Worm (Caenorhabditis elegans) whole organism, early embryonic: Measurements from ENCODE around the gene F49H6.8.

Experiments
- B0310.2 ChIP-seq: sonication (generic microtip); optimal IDR thresholded peaks from 2 replicates; lab custom pipeline; 2016; ENCODE audit warnings: mild to moderate bottlenecking, missing genetic modification characterization, missing compliant biosample characterization
- F13C5.2 ChIP-seq: sonication (generic microtip); optimal IDR thresholded peaks from 2 replicates; lab custom pipeline; 2017; ENCODE audit warnings: mild to moderate bottlenecking, missing genetic modification characterization, inconsistent platforms, missing compliant biosample characterization
- aly-1 ChIP-seq: sonication (generic microtip); optimal IDR thresholded peaks from 2 replicates; lab custom pipeline; 2016; ENCODE audit warnings: missing genetic modification characterization, missing compliant biosample characterization
- ama-1 ChIP-seq: fragments of 150-350 bp; optimal IDR thresholded peaks from 2 replicates; lab custom pipeline; 2014
- ceh-13 ChIP-seq: fragments of 200-800 bp; sonication (Bioruptor generic); optimal IDR thresholded peaks from 2 replicates; lab custom pipeline; 2018; ENCODE audit warnings: mild to moderate bottlenecking, missing genetic modification characterization, missing compliant biosample characterization
- ceh-36 ChIP-seq: sonication (generic microtip); optimal IDR thresholded peaks from 2 replicates; lab custom pipeline; 2016; ENCODE audit warnings: missing genetic modification characterization, inconsistent platforms, missing compliant biosample characterization
- ets-7 ChIP-seq: sonication (generic microtip); optimal IDR thresholded peaks from 2 replicates; lab custom pipeline; 2016; ENCODE audit warnings: missing genotype, missing genetic modification characterization, missing compliant biosample characterization
- flt-1 ChIP-seq: fragments of 200-800 bp; sonication (Bioruptor generic); IDR thresholded peaks from 2 replicates; pipeline ENCODE4 v1.3.6; 2022; ENCODE audit warnings: missing genetic modification characterization, missing compliant biosample characterization
- hmbx-1 ChIP-seq: sonication (generic microtip); optimal IDR thresholded peaks from 2 replicates; lab custom pipeline; 2016; ENCODE audit warnings: mild to moderate bottlenecking, missing genetic modification characterization, missing compliant biosample characterization
- hmg-4 ChIP-seq: fragments of 200-800 bp; sonication (Bioruptor generic); optimal IDR thresholded peaks from 2 replicates; lab custom pipeline; 2018; ENCODE audit warnings: mild to moderate bottlenecking, missing genetic modification characterization, missing compliant biosample characterization
- hnd-1 ChIP-seq: sonication (generic microtip); optimal IDR thresholded peaks from 2 replicates; lab custom pipeline; 2016; ENCODE audit warnings: missing genetic modification characterization, missing compliant biosample characterization
- pes-1 ChIP-seq: fragments of 200-800 bp; sonication (Bioruptor generic); IDR thresholded peaks from 2 replicates; pipeline ENCODE4 v1.3.6; 2022; ENCODE audit warnings: missing genetic modification reagents, missing genetic modification characterization, missing compliant biosample characterization
- scrt-1 ChIP-seq: fragments of 200-800 bp; sonication (Bioruptor generic); IDR thresholded peaks from 2 replicates; pipeline ENCODE4 v1.3.6; 2022; ENCODE audit warnings: missing genetic modification characterization, missing compliant biosample characterization
- sea-1 ChIP-seq: fragments of 200-800 bp; sonication (Bioruptor generic); conservative IDR thresholded peaks from 2 replicates; pipeline ENCODE4 v1.3.6; 2022; ENCODE audit warnings: missing genetic modification characterization, missing compliant biosample characterization
- tbx-11 ChIP-seq: fragments of 200-800 bp; sonication (Bioruptor generic); IDR thresholded peaks from 2 replicates; pipeline ENCODE4 v1.3.6; 2022; ENCODE audit warnings: missing genetic modification characterization, missing compliant biosample characterization
- tbx-37 ChIP-seq: fragments of 200-800 bp; sonication (Bioruptor generic); conservative IDR thresholded peaks from 2 replicates; pipeline ENCODE4 v1.3.6; 2022; ENCODE audit warnings: missing genetic modification reagents, missing genetic modification characterization, missing compliant biosample characterization
- tra-4 ChIP-seq: sonication (generic microtip); optimal IDR thresholded peaks from 2 replicates; lab custom pipeline; 2017; ENCODE audit warnings: missing genetic modification characterization, missing compliant biosample characterization

F49H6.8 gene

DNA sequence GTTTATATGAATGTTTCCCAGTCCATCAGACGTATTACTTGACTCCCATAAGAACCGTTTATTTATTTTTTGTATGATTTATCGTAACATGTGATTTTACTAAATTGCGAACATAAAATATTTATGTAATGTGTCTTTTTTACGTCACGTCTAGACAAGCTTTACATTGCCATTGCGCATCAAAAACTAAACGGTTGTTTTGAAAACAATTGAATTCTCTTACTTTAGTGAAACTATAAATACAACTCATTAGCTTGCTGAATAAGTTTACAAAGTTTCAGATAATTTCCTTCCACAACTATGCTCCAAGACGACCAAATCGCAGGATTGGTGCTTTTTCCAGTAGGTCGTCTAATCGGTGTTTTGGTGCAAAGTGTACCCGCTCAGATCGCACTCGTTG lies 47.5 kb downstream of the F49H6.8 start, which contains the start of gene srx-54:
Gene srx-54, plus strand, starts transcription at position 301 of the 400 bp plus-strand sequence.
- TF ChIP-seq B0310.2 (tag; lab: Kevin White, UChicago) (no peak), sea-1 (no peak), hmg-4 (GFP tag; lab: Kevin White, UChicago) (no peak), hmbx-1 (tag; lab: Kevin White, UChicago) (no peak), ceh-36 (tag; lab: Kevin White, UChicago) (no peak), tbx-11 (no peak), tra-4 (tag; lab: Kevin White, UChicago) (no peak), tbx-37 (no peak), ceh-13 (GFP tag; lab: Kevin White, UChicago) (no peak), aly-1 (tag; lab: Kevin White, UChicago) (no peak), ama-1 (lab: Kevin White, UChicago) (no peak), F13C5.2 (tag; lab: Kevin White, UChicago) (no peak), scrt-1 (GFP tag; lab: Robert Waterston, UW) (no peak), flt-1 (GFP tag; lab: Robert Waterston, UW) (no peak), pes-1 (no peak), hnd-1 (tag; lab: Kevin White, UChicago) (no peak), ets-7 (tag; lab: Kevin White, UChicago) (no peak)

DNA sequence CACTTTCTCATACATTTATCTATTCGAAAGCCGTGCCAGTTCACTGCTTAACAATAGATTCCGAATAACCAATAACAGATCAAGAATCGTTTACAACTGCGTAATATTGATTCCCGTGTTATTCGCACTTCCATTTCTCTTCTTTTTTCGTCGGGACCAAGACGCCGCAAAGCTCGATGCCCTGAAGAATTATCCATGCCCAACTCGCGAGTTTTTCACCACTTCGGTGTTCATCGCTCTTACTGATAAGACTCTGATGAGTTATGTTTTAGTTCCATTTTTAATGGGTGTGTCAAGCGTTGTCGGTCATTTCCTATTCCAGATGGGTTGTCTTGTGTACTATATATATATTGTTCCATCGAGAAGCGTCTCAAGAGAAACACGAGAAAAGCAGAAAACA lies 49.1 kb downstream of the F49H6.8 start:
- TF ChIP-seq ceh-36 (tag; lab: Kevin White, UChicago) (no peak), tbx-37 (no peak), B0310.2 (tag; lab: Kevin White, UChicago) (no peak), sea-1 (no peak), tbx-11 (no peak), hmbx-1 (tag; lab: Kevin White, UChicago) (no peak), ets-7 (tag; lab: Kevin White, UChicago) (no peak), aly-1 (tag; lab: Kevin White, UChicago) (no peak), hnd-1 (tag; lab: Kevin White, UChicago) (no peak), ama-1 (lab: Kevin White, UChicago) (no peak), hmg-4 (GFP tag; lab: Kevin White, UChicago) (no peak), pes-1 (no peak), F13C5.2 (tag; lab: Kevin White, UChicago) (no peak), tra-4 (tag; lab: Kevin White, UChicago) (no peak), flt-1 (GFP tag; lab: Robert Waterston, UW) (no peak)
